Fruit fly (Drosophila melanogaster) whole organism, embryonic: ENCODE measurements around the gene mib1.

Source experiments
- Asciz ChIP-seq: fragments of 200-800 bp; sonication (Bioruptor generic); optimal IDR thresholded peaks from 2 replicates; lab custom pipeline; 2017; ENCODE audit warnings: missing biosample characterization, mild to moderate bottlenecking, missing genetic modification characterization, missing genetic modification reagents
- Atf3 ChIP-seq: fragments of 200-800 bp; sonication (Bioruptor generic); optimal IDR thresholded peaks from 3 replicates; lab custom pipeline; 2016; ENCODE audit warnings: missing biosample characterization, missing genetic modification characterization
- BEAF-32 ChIP-seq: fragments of 200-800 bp; sonication (Bioruptor generic); optimal IDR thresholded peaks from 3 replicates; lab custom pipeline; 2017; ENCODE audit warnings: missing biosample characterization, missing genetic modification characterization, mild to moderate bottlenecking, moderate library complexity, missing genetic modification reagents
- CG1024 ChIP-seq: fragments of 200-800 bp; sonication (Bioruptor generic); IDR thresholded peaks from 2 replicates; pipeline ENCODE4 v1.3.6; 2022; ENCODE audit warnings: missing biosample characterization, missing genetic modification characterization
- CG11723 ChIP-seq: fragments of 200-800 bp; sonication (Bioruptor generic); optimal IDR thresholded peaks from 2 replicates; lab custom pipeline; 2017; ENCODE audit warnings: missing biosample characterization, mild to moderate bottlenecking, missing genetic modification characterization
- CG1233 ChIP-seq: fragments of 200-800 bp; sonication (Bioruptor generic); optimal IDR thresholded peaks from 4 replicates; lab custom pipeline; 2018; ENCODE audit warnings: missing biosample characterization, mild to moderate bottlenecking, missing genetic modification characterization
- CG13123 ChIP-seq: fragments of 200-800 bp; sonication (Bioruptor generic); optimal IDR thresholded peaks from 2 replicates; lab custom pipeline; 2016; ENCODE audit warnings: missing biosample characterization, missing genetic modification characterization
- CG13424 ChIP-seq: fragments of 200-800 bp; sonication (Bioruptor generic); optimal IDR thresholded peaks from 2 replicates; lab custom pipeline; 2019; ENCODE audit warnings: missing biosample characterization, mild to moderate bottlenecking, missing genetic modification characterization, moderate library complexity
- CG14441 ChIP-seq: fragments of 200-800 bp; sonication (Bioruptor generic); IDR thresholded peaks from 2 replicates; pipeline ENCODE4 v1.3.6; 2022; ENCODE audit warnings: missing biosample characterization, missing genetic modification characterization
- CG15696 ChIP-seq: fragments of 200-800 bp; sonication (Bioruptor generic); optimal IDR thresholded peaks from 2 replicates; lab custom pipeline; 2019; ENCODE audit warnings: missing biosample characterization, mild to moderate bottlenecking, missing genetic modification characterization, moderate library complexity
- CG3847 ChIP-seq: fragments of 200-800 bp; sonication (Bioruptor generic); IDR thresholded peaks from 2 replicates; pipeline ENCODE4 v1.3.6; 2022; ENCODE audit warnings: missing biosample characterization, missing genetic modification characterization
- CG4328 ChIP-seq: fragments of 200-800 bp; sonication (Bioruptor generic); optimal IDR thresholded peaks from 3 replicates; lab custom pipeline; 2017; ENCODE audit warnings: missing biosample characterization, missing genetic modification reagents, missing genetic modification characterization
- CG43689 ChIP-seq: fragments of 200-800 bp; sonication (Bioruptor generic); IDR thresholded peaks from 2 replicates; pipeline ENCODE4 v1.3.6; 2022; ENCODE audit warnings: missing biosample characterization, missing genetic modification characterization
- CG4424 ChIP-seq: fragments of 200-800 bp; sonication (Bioruptor generic); optimal IDR thresholded peaks from 3 replicates; lab custom pipeline; 2016; ENCODE audit warnings: missing biosample characterization, missing genetic modification characterization
- CG4854 ChIP-seq: fragments of 200-800 bp; sonication (Bioruptor generic); optimal IDR thresholded peaks from 2 replicates; lab custom pipeline; 2016; ENCODE audit warnings: missing biosample characterization, missing genetic modification characterization, inconsistent platforms
- CG5953 ChIP-seq: fragments of 200-800 bp; sonication (Bioruptor generic); IDR thresholded peaks from 2 replicates; pipeline ENCODE4 v1.3.6; 2022; ENCODE audit warnings: missing biosample characterization, missing genetic modification characterization
- CG6654 ChIP-seq: fragments of 200-800 bp; sonication (Bioruptor generic); optimal IDR thresholded peaks from 2 replicates; lab custom pipeline; 2017; ENCODE audit warnings: missing biosample characterization, mild to moderate bottlenecking, missing genetic modification characterization
- CG6854 ChIP-seq: fragments of 200-800 bp; sonication (Bioruptor generic); optimal IDR thresholded peaks from 3 replicates; lab custom pipeline; 2017; ENCODE audit warnings: missing biosample characterization, mild to moderate bottlenecking, missing genetic modification characterization
- CG7357 ChIP-seq: fragments of 200-800 bp; sonication (Bioruptor generic); IDR thresholded peaks from 3 replicates; pipeline ENCODE4 v1.3.6; 2022; ENCODE audit warnings: missing biosample characterization, missing genetic modification characterization
- CG7987 ChIP-seq: fragments of 200-800 bp; sonication (Bioruptor generic); optimal IDR thresholded peaks from 2 replicates; lab custom pipeline; 2018; ENCODE audit warnings: missing biosample characterization, mild to moderate bottlenecking, missing genetic modification characterization, moderate library complexity
- CG8765 ChIP-seq: fragments of 200-800 bp; sonication (Bioruptor generic); IDR thresholded peaks from 2 replicates; pipeline ENCODE4 v1.3.6; 2022; ENCODE audit warnings: missing biosample characterization, missing genetic modification characterization
- Dref ChIP-seq: fragments of 200-800 bp; sonication (Bioruptor generic); IDR thresholded peaks from 2 replicates; pipeline ENCODE4 v1.3.6; 2022; ENCODE audit warnings: missing biosample characterization, missing genetic modification characterization
- Fer1 ChIP-seq: fragments of 200-800 bp; sonication (Bioruptor generic); optimal IDR thresholded peaks from 2 replicates; lab custom pipeline; 2017; ENCODE audit warnings: missing biosample characterization, mild to moderate bottlenecking, missing genetic modification characterization
- HLHmδ ChIP-seq: fragments of 200-800 bp; sonication (Bioruptor generic); optimal IDR thresholded peaks from 2 replicates; lab custom pipeline; 2018; ENCODE audit warnings: missing biosample characterization, mild to moderate bottlenecking, missing genetic modification characterization, moderate library complexity
- NFAT ChIP-seq: fragments of 200-800 bp; sonication (Bioruptor generic); IDR thresholded peaks from 2 replicates; pipeline ENCODE4 v1.3.6; 2022; ENCODE audit warnings: missing biosample characterization, missing genetic modification characterization
- NfI ChIP-seq: fragments of 200-800 bp; sonication (Bioruptor generic); optimal IDR thresholded peaks from 3 replicates; lab custom pipeline; 2018; ENCODE audit warnings: missing biosample characterization, mild to moderate bottlenecking, missing genetic modification characterization, moderate library complexity
- Xrp1 ChIP-seq: fragments of 200-800 bp; sonication (Bioruptor generic); IDR thresholded peaks from 2 replicates; pipeline ENCODE4 v1.3.6; 2022; ENCODE audit warnings: missing biosample characterization, missing genetic modification characterization
- ato ChIP-seq: fragments of 200-800 bp; sonication (Bioruptor generic); IDR thresholded peaks from 2 replicates; pipeline ENCODE4 v1.3.6; 2022; ENCODE audit warnings: missing biosample characterization, missing genetic modification characterization; ENCODE audit not compliant: partially characterized antibody
- cato ChIP-seq: fragments of 200-800 bp; sonication (Bioruptor generic); optimal IDR thresholded peaks from 2 replicates; lab custom pipeline; 2016; ENCODE audit warnings: missing biosample characterization, missing genetic modification characterization, borderline replicate concordance
- cg ChIP-seq: fragments of 200-800 bp; sonication (Bioruptor generic); optimal IDR thresholded peaks from 3 replicates; lab custom pipeline; 2019; ENCODE audit warnings: missing biosample characterization, mild to moderate bottlenecking, missing genetic modification characterization, moderate library complexity
- chn ChIP-seq: fragments of 200-800 bp; sonication (Bioruptor generic); optimal IDR thresholded peaks from 2 replicates; lab custom pipeline; 2016; ENCODE audit warnings: missing biosample characterization, missing genetic modification characterization
- crc ChIP-seq: fragments of 200-800 bp; sonication (Bioruptor generic); optimal IDR thresholded peaks from 2 replicates; lab custom pipeline; 2016; ENCODE audit warnings: missing biosample characterization, missing genetic modification characterization
- croc ChIP-seq: fragments of 200-800 bp; sonication (Bioruptor generic); conservative IDR thresholded peaks from 3 replicates; pipeline ENCODE4 v1.3.6; 2022; ENCODE audit warnings: missing biosample characterization, missing genetic modification characterization
- disco-r ChIP-seq: fragments of 200-800 bp; sonication (Bioruptor generic); optimal IDR thresholded peaks from 2 replicates; lab custom pipeline; 2016; ENCODE audit warnings: missing biosample characterization, missing genetic modification characterization
- fd3F ChIP-seq: fragments of 200-800 bp; sonication (Bioruptor generic); optimal IDR thresholded peaks from 2 replicates; lab custom pipeline; 2018; ENCODE audit warnings: missing biosample characterization, mild to moderate bottlenecking, missing genetic modification characterization, moderate library complexity
- gsb ChIP-seq: fragments of 200-800 bp; sonication (Bioruptor generic); IDR thresholded peaks from 2 replicates; pipeline ENCODE4 v1.3.6; 2022; ENCODE audit warnings: missing biosample characterization, missing genetic modification characterization
- inv ChIP-seq: fragments of 200-800 bp; sonication (Bioruptor generic); IDR thresholded peaks from 2 replicates; pipeline ENCODE4 v1.3.6; 2022; ENCODE audit warnings: missing biosample characterization, missing genetic modification characterization; ENCODE audit not compliant: partially characterized antibody
- lilli ChIP-seq: fragments of 200-800 bp; sonication (Bioruptor generic); optimal IDR thresholded peaks from 3 replicates; lab custom pipeline; 2016; ENCODE audit warnings: missing biosample characterization, missing genetic modification characterization
- maf-S ChIP-seq: fragments of 200-800 bp; sonication (Bioruptor generic); optimal IDR thresholded peaks from 2 replicates; lab custom pipeline; 2016; ENCODE audit warnings: missing biosample characterization, missing genetic modification characterization
- onecut ChIP-seq: fragments of 200-800 bp; sonication (Bioruptor generic); IDR thresholded peaks from 2 replicates; pipeline ENCODE4 v1.3.6; 2022; ENCODE audit warnings: missing biosample characterization, missing genetic modification characterization
- pita ChIP-seq: fragments of 200-800 bp; sonication (Bioruptor generic); optimal IDR thresholded peaks from 2 replicates; lab custom pipeline; 2017; ENCODE audit warnings: missing biosample characterization, mild to moderate bottlenecking, missing genetic modification characterization
- pros ChIP-seq: fragments of 200-800 bp; sonication (Bioruptor generic); optimal IDR thresholded peaks from 3 replicates; lab custom pipeline; 2019; ENCODE audit warnings: missing biosample characterization, mild to moderate bottlenecking, missing genetic modification characterization, moderate library complexity
- run ChIP-seq: fragments of 200-800 bp; sonication (Bioruptor generic); optimal IDR thresholded peaks from 3 replicates; lab custom pipeline; 2018; ENCODE audit warnings: missing biosample characterization, mild to moderate bottlenecking, missing genetic modification characterization
- shn ChIP-seq: fragments of 200-800 bp; sonication (Bioruptor generic); optimal IDR thresholded peaks from 3 replicates; lab custom pipeline; 2016; ENCODE audit warnings: missing biosample characterization, missing genetic modification characterization
- slp2 ChIP-seq: fragments of 200-800 bp; sonication (Bioruptor generic); optimal IDR thresholded peaks from 2 replicates; lab custom pipeline; 2016; ENCODE audit warnings: missing biosample characterization, missing genetic modification characterization
- ttk ChIP-seq: fragments of 200-800 bp; sonication (Bioruptor generic); IDR thresholded peaks from 2 replicates; pipeline ENCODE4 v2.1.2; 2022; ENCODE audit warnings: missing biosample characterization, missing genetic modification characterization
- yki ChIP-seq: fragments of >200 bp; optimal IDR thresholded peaks from 3 replicates; lab custom pipeline; 2018
- z ChIP-seq: fragments of 200-800 bp; sonication (Bioruptor generic); IDR thresholded peaks from 3 replicates; pipeline ENCODE4 v1.3.6; 2022; ENCODE audit warnings: missing biosample characterization, missing genetic modification characterization
- zen ChIP-seq: fragments of 200-800 bp; sonication (Bioruptor generic); optimal IDR thresholded peaks from 3 replicates; lab custom pipeline; 2018; ENCODE audit warnings: missing biosample characterization, mild to moderate bottlenecking, missing genetic modification characterization, moderate library complexity
- zfh1 ChIP-seq: fragments of 200-800 bp; sonication (Bioruptor generic); IDR thresholded peaks from 3 replicates; pipeline ENCODE4 v1.3.6; 2022; ENCODE audit warnings: missing biosample characterization, missing genetic modification characterization

mib1 gene

DNA sequence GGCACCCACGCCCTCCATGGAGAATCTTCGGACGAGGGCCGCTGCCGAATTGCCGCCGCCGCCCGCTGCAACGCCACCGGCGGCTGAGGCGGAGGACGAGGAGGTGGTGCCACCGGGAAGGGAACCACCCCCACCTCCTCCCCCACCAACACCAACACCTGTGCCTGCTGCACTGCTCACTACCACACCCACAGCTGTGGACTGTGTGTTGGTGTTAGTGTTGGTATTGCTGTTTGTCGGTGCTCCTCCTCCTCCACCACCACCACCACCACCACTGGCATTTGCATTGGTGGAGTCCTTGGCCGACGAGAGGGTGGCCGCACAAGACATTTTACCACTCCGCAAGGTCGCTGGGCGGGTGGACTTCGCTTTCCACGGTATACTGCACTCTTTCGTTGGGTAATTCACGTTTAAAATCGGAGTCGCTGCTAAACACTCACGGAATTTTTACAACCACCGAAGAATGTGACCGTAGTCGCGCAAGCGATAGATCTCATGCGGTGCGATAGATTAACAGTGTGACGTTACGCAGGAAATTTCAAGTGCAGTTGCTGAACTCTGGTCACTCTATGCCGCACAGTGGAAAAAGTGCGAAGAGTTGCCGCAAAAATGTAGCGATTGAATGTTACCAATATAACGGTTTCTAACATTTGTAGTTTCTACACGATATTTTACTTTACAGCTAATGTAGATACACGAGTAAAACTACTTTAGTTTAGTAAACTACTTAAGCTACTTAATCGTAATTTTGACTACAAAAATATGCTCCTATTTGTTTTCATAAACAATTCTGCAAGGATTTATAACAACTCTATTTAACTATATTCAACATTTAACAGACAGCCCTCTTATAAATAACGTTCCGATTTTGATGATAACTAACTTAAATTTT lies at the start of gene mib1 (continued):
- TF ChIP-seq maf-S (GFP tag; lab: Kevin White, UChicago) = no peak
- no peak for TF ChIP-seq pita (GFP tag; lab: Kevin White, UChicago)
- TF ChIP-seq onecut (GFP tag; lab: Robert Waterston, UW) = peak; percentile 37; the same call in 1 of the 2 replicates
- TF ChIP-seq CG4424 (GFP tag; lab: Kevin White, UChicago) = no peak
- peak; percentile 98 for TF ChIP-seq cg
- TF ChIP-seq inv = peak; percentile 79
- no peak for TF ChIP-seq CG8765
- TF ChIP-seq pros = peak; percentile 46
- no peak for TF ChIP-seq CG6854 (GFP tag; lab: Kevin White, UChicago)
- TF ChIP-seq cato (GFP tag; lab: Kevin White, UChicago) = no peak
- no peak for TF ChIP-seq z
- peak; percentile 30 for TF ChIP-seq chn (GFP tag; lab: Kevin White, UChicago)
- peak; percentile 15 for TF ChIP-seq CG4328 (GFP tag; lab: Kevin White, UChicago)
- TF ChIP-seq CG4854 (GFP tag; lab: Kevin White, UChicago) = peak; percentile 18
- TF ChIP-seq CG43689 = no peak
- peak; percentile 12 for TF ChIP-seq disco-r (GFP tag; lab: Kevin White, UChicago)
- TF ChIP-seq Fer1 (GFP tag; lab: Kevin White, UChicago) = peak; percentile 64
- 0 out of 2 replicates have a peak, but pooled peaks have one; percentile 5 for TF ChIP-seq CG14441 (GFP tag; lab: Robert Waterston, UW)
- TF ChIP-seq lilli (GFP tag; lab: Kevin White, UChicago) = no peak
- TF ChIP-seq CG7357 (GFP tag; lab: Robert Waterston, UW) = no peak
- TF ChIP-seq CG6654 = no peak
- TF ChIP-seq CG15696 (tag; lab: Kevin White, UChicago) = no peak
- no peak for TF ChIP-seq ttk (GFP tag; lab: Robert Waterston, UW)
- no peak for TF ChIP-seq Atf3
- TF ChIP-seq zen (tag; lab: Kevin White, UChicago) = no peak
- TF ChIP-seq CG1024 = no peak
- TF ChIP-seq NfI = peak; percentile 53
- no peak for TF ChIP-seq slp2 (GFP tag; lab: Kevin White, UChicago)
- TF ChIP-seq zfh1 = peak; percentile 35; the same call in 2 of the 3 replicates
- peak; percentile 81 for TF ChIP-seq HLHmδ (GFP tag; lab: Kevin White, UChicago)
- TF ChIP-seq Dref = peak; percentile 54
- TF ChIP-seq shn = peak; percentile 27
- TF ChIP-seq ato (GFP tag; lab: Robert Waterston, UW) = peak; percentile 93
- TF ChIP-seq yki (lab: Kevin White, UChicago) = no peak
- TF ChIP-seq crc (GFP tag; lab: Kevin White, UChicago) = no peak
- TF ChIP-seq Xrp1 (GFP tag; lab: Robert Waterston, UW) = no peak
- peak; percentile 92 for TF ChIP-seq BEAF-32 (GFP tag; lab: Kevin White, UChicago)
- TF ChIP-seq NFAT = peak; percentile 75
- TF ChIP-seq Asciz (GFP tag; lab: Kevin White, UChicago) = no peak
- no peak for TF ChIP-seq gsb (GFP tag; lab: Robert Waterston, UW)
- TF ChIP-seq fd3F (GFP tag; lab: Kevin White, UChicago) = no peak
- TF ChIP-seq CG13424 (tag; lab: Kevin White, UChicago) = peak; percentile 41
- TF ChIP-seq CG1233 (GFP tag; lab: Kevin White, UChicago) = no peak
- TF ChIP-seq CG3847 (GFP tag; lab: Robert Waterston, UW) = peak; percentile 89
- peak; percentile 75 for TF ChIP-seq CG7987
- TF ChIP-seq CG13123 (GFP tag; lab: Kevin White, UChicago) = no peak
- TF ChIP-seq CG11723 (GFP tag; lab: Kevin White, UChicago) = no peak
- TF ChIP-seq run (tag; lab: Kevin White, UChicago) = no peak
- no peak for TF ChIP-seq croc (GFP tag; lab: Robert Waterston, UW)
- no peak for TF ChIP-seq CG5953 (GFP tag; lab: Robert Waterston, UW)
